Worm (Caenorhabditis elegans) whole organism, mixed stage, embryonic: ENCODE results near the gene C39B5.2.
A peak's percentile ranks its signal among the peaks of the same experiment; 100 is the strongest.
"Not testable (repeated sequence)": the region's sequence is repeated elsewhere in the genome, so short reads cannot be mapped to it uniquely, and the experiment has no call there.

Experiments used
- bed-3 ChIP-seq: fragments of 200-800 bp; sonication (Bioruptor generic); optimal IDR thresholded peaks from 3 replicates; lab custom pipeline; 2018; ENCODE audit warnings: mild to moderate bottlenecking, missing genetic modification characterization, moderate library complexity, missing compliant biosample characterization
- blmp-1 ChIP-seq: fragments of 150-350 bp; optimal IDR thresholded peaks from 2 replicates; lab custom pipeline; 2014; ENCODE audit warnings: missing biosample characterization, missing genetic modification characterization
- ceh-39 ChIP-seq: fragments of 150-350 bp; optimal IDR thresholded peaks from 2 replicates; lab custom pipeline; 2014; ENCODE audit warnings: missing biosample characterization, missing genetic modification characterization
- ceh-83 ChIP-seq: fragments of 200-800 bp; sonication (Bioruptor generic); optimal IDR thresholded peaks from 2 replicates; lab custom pipeline; 2018; ENCODE audit warnings: mild to moderate bottlenecking, missing genetic modification characterization, missing compliant biosample characterization
- ces-1 ChIP-seq: fragments of 150-350 bp; optimal IDR thresholded peaks from 2 replicates; lab custom pipeline; 2014; ENCODE audit warnings: missing biosample characterization, missing genetic modification reagents, missing genetic modification characterization
- cnd-1 ChIP-seq: fragments of 200-800 bp; sonication (Bioruptor generic); optimal IDR thresholded peaks from 2 replicates; lab custom pipeline; 2018; ENCODE audit warnings: mild to moderate bottlenecking, missing genetic modification characterization, missing compliant biosample characterization
- elt-3 ChIP-seq: fragments of 150-350 bp; optimal IDR thresholded peaks from 2 replicates; lab custom pipeline; 2014; ENCODE audit warnings: missing biosample characterization, missing genetic modification characterization
- flh-1 ChIP-seq: fragments of 200-800 bp; sonication (Bioruptor generic); optimal IDR thresholded peaks from 2 replicates; lab custom pipeline; 2018; ENCODE audit warnings: mild to moderate bottlenecking, missing genetic modification characterization, moderate library complexity, missing compliant biosample characterization
- ham-2 ChIP-seq: fragments of 200-800 bp; sonication (Bioruptor generic); optimal IDR thresholded peaks from 2 replicates; lab custom pipeline; 2018; ENCODE audit warnings: mild to moderate bottlenecking, missing genetic modification characterization, missing compliant biosample characterization
- hlh-1 ChIP-seq: fragments of 150-350 bp; optimal IDR thresholded peaks from 2 replicates; lab custom pipeline; 2014; ENCODE audit warnings: missing biosample characterization, missing genetic modification reagents, missing genetic modification characterization
- lin-13 ChIP-seq: fragments of 150-350 bp; optimal IDR thresholded peaks from 2 replicates; lab custom pipeline; 2014; ENCODE audit warnings: missing biosample characterization, missing genetic modification characterization
- lin-32 ChIP-seq: fragments of 200-800 bp; sonication (Bioruptor generic); optimal IDR thresholded peaks from 2 replicates; lab custom pipeline; 2018; ENCODE audit warnings: mild to moderate bottlenecking, missing genetic modification characterization, missing compliant biosample characterization
- lsy-2 ChIP-seq: fragments of 150-350 bp; optimal IDR thresholded peaks from 2 replicates; lab custom pipeline; 2014; ENCODE audit warnings: missing biosample characterization, missing genetic modification characterization
- mab-5 ChIP-seq: fragments of 150-350 bp; optimal IDR thresholded peaks from 2 replicates; lab custom pipeline; 2014; ENCODE audit warnings: missing biosample characterization, missing genetic modification characterization
- mls-2 ChIP-seq: sonication (generic microtip); optimal IDR thresholded peaks from 2 replicates; lab custom pipeline; 2016; ENCODE audit warnings: mild to moderate bottlenecking, missing genetic modification characterization, moderate library complexity, missing compliant biosample characterization
- nhr-12 ChIP-seq: fragments of 150-350 bp; optimal IDR thresholded peaks from 2 replicates; lab custom pipeline; 2014; ENCODE audit warnings: missing biosample characterization, missing genetic modification characterization
- nhr-2 ChIP-seq: fragments of 150-350 bp; optimal IDR thresholded peaks from 2 replicates; lab custom pipeline; 2014; ENCODE audit warnings: missing biosample characterization, missing genetic modification characterization
- nhr-237 ChIP-seq: fragments of 150-350 bp; optimal IDR thresholded peaks from 2 replicates; lab custom pipeline; 2014; ENCODE audit warnings: missing biosample characterization, missing genetic modification characterization
- nhr-28 ChIP-seq: fragments of 150-350 bp; optimal IDR thresholded peaks from 2 replicates; lab custom pipeline; 2014; ENCODE audit warnings: missing biosample characterization, missing genetic modification characterization
- nhr-76 ChIP-seq: sonication (generic microtip); optimal IDR thresholded peaks from 2 replicates; lab custom pipeline; 2017; ENCODE audit warnings: missing biosample characterization, missing genetic modification characterization
- pha-4 ChIP-seq: fragments of 150-350 bp; optimal IDR thresholded peaks from 2 replicates; lab custom pipeline; 2018; ENCODE audit warnings: missing biosample characterization, missing genetic modification reagents, missing genetic modification characterization
- snpc-4 ChIP-seq: fragments of 150-350 bp; optimal IDR thresholded peaks from 2 replicates; lab custom pipeline; 2014; ENCODE audit warnings: missing biosample characterization, missing genetic modification characterization
- sptf-1 ChIP-seq: sonication (generic microtip); optimal IDR thresholded peaks from 2 replicates; lab custom pipeline; 2017; ENCODE audit warnings: mild to moderate bottlenecking, missing genetic modification characterization, moderate library complexity, missing compliant biosample characterization
- tbx-8 ChIP-seq: fragments of 200-800 bp; sonication (Bioruptor generic); optimal IDR thresholded peaks from 2 replicates; lab custom pipeline; 2018; ENCODE audit warnings: mild to moderate bottlenecking, missing genetic modification characterization, moderate library complexity, missing compliant biosample characterization
- unc-120 ChIP-seq: sonication (generic microtip); optimal IDR thresholded peaks from 2 replicates; lab custom pipeline; 2017; ENCODE audit warnings: missing genetic modification characterization, missing compliant biosample characterization; ENCODE audit not compliant: poor library complexity, severe bottlenecking
- unc-39 ChIP-seq: fragments of 150-350 bp; optimal IDR thresholded peaks from 2 replicates; lab custom pipeline; 2014; ENCODE audit warnings: missing biosample characterization, missing genetic modification characterization
- unc-62 ChIP-seq: fragments of 150-350 bp; optimal IDR thresholded peaks from 2 replicates; lab custom pipeline; 2014; ENCODE audit warnings: missing biosample characterization, missing genetic modification reagents, missing genetic modification characterization
- zip-8 ChIP-seq: fragments of 150-350 bp; optimal IDR thresholded peaks from 2 replicates; lab custom pipeline; 2014; ENCODE audit warnings: missing biosample characterization, missing genetic modification characterization

C39B5.2 gene

ce11 chrIII:2258863-2259262 lies 24.2 kb downstream of the C39B5.2 start, which contains the start of gene fbxa-43:
fbxa-43 (minus strand) TSS chrIII:2258963.
- TF ChIP-seq nhr-237 (no peak), blmp-1 (tag; lab: Kevin White, UChicago) (no peak), nhr-2 (tag; lab: Kevin White, UChicago) (no peak), unc-39 (tag; lab: Kevin White, UChicago) (no peak)
- TF ChIP-seq, all 35 proteins: peak for 0

- TF ChIP-seq elt-3 (no peak), blmp-1 (tag; lab: Kevin White, UChicago) (no peak), mab-5 (no peak), nhr-12 (tag; lab: Kevin White, UChicago) (no peak), unc-120 (tag; lab: Kevin White, UChicago) (no peak), nhr-76 (no peak), bed-3 (GFP tag; lab: Kevin White, UChicago) (no peak), ham-2 (no peak), hlh-1 (tag; lab: Kevin White, UChicago) (no peak), ceh-39 (tag; lab: Kevin White, UChicago) (no peak), snpc-4 (tag; lab: Kevin White, UChicago) (no peak)
These were observed 24.6 kb downstream of the C39B5.2 start for ce11 chrIII:2259329-2259728.

ce11 chrIII:2261353-2261752 lies 26.7 kb downstream of the C39B5.2 start, which contains the start of gene fbxa-42:
fbxa-42 (minus strand) TSS chrIII:2261453.
- not testable (repeated sequence) for TF ChIP-seq snpc-4, blmp-1, zip-8 (tag; lab: Kevin White, UChicago)

DNA sequence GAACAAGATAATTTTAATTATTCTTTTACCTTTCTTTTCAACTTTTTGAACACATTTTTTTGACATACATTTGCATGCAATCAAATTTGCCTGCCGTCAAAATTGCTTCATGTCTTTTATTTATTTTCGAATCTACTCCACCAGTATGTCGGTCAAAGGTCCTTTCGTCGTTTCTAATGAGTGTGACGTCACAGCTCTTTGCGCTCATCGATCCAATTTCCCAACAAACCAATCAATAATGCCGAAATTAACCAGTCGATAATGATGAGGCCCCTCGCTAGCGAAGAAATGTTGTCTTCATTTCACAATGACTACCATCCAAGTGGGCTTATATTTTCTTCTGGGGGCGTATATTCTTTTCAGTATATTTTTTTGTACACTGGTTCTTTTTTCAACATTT lies 28.3 kb downstream of the C39B5.2 start, which contains the start of gene Y54F10BM.6:
Gene Y54F10BM.6, plus strand, starts transcription at position 301 of the 400 bp plus-strand sequence.
- TF ChIP-seq lin-32 (GFP tag; lab: Kevin White, UChicago) (no peak), ceh-39 (tag; lab: Kevin White, UChicago) (peak; percentile 49), nhr-28 (tag; lab: Kevin White, UChicago) (no peak), snpc-4 (tag; lab: Kevin White, UChicago) (no peak), nhr-12 (tag; lab: Kevin White, UChicago) (no peak), zip-8 (tag; lab: Kevin White, UChicago) (peak; percentile 6)

- no peak for TF ChIP-seq mls-2 (tag; lab: Kevin White, UChicago)
- TF ChIP-seq cnd-1 (tag; lab: Kevin White, UChicago) = no peak
- no peak for TF ChIP-seq nhr-28 (tag; lab: Kevin White, UChicago)
These were observed 31.5 kb downstream of the C39B5.2 start, which contains the start of gene fbxa-9 for ce11 chrIII:2265986-2266701. fbxa-9 (plus strand) TSS chrIII:2266651.

DNA sequence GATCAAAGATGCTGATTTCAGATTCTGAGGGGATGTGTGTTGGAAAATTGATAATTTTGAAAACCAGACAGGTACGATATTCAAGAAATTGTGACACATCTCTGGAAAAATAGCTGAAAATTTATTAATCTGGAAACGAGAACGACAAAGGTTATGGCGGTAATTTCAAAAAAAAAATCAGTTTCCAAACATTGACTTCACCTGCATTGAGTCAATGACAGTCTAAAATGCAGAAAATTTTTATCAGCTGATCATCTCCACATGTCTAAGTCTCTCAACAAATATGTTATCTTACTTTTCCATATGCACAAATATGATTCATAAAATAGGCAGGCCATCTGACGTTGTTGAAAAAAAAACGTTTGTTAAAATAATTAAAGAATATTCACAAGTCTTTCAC lies 37.4 kb downstream of the C39B5.2 start, which contains the start of gene fbxa-48:
Gene fbxa-48, minus strand, starts transcription at position 101 of the 400 bp plus-strand sequence.
- no peak for TF ChIP-seq lin-32 (GFP tag; lab: Kevin White, UChicago)
- TF ChIP-seq ceh-39 (tag; lab: Kevin White, UChicago) = no peak
- no peak for TF ChIP-seq pha-4 (tag; lab: Kevin White, UChicago)
- no peak for TF ChIP-seq mls-2 (tag; lab: Kevin White, UChicago)
- TF ChIP-seq elt-3 = no peak
- no peak for TF ChIP-seq cnd-1 (tag; lab: Kevin White, UChicago)
- no peak for TF ChIP-seq snpc-4 (tag; lab: Kevin White, UChicago)
- no peak for TF ChIP-seq ceh-83 (GFP tag; lab: Kevin White, UChicago)
- no peak for TF ChIP-seq lin-13 (tag; lab: Kevin White, UChicago)
- TF ChIP-seq sptf-1 = no peak
- TF ChIP-seq lsy-2 (tag; lab: Kevin White, UChicago) = no peak
- no peak for TF ChIP-seq unc-120 (tag; lab: Kevin White, UChicago)
- no peak for TF ChIP-seq hlh-1 (tag; lab: Kevin White, UChicago)
- TF ChIP-seq nhr-2 (tag; lab: Kevin White, UChicago) = no peak
- no peak for TF ChIP-seq unc-62 (GFP tag; lab: Kevin White, UChicago)
- no peak for TF ChIP-seq ces-1 (GFP tag; lab: Kevin White, UChicago)
- TF ChIP-seq flh-1 (GFP tag; lab: Kevin White, UChicago) = no peak
- no peak for TF ChIP-seq tbx-8 (GFP tag; lab: Kevin White, UChicago)
- TF ChIP-seq nhr-28 (tag; lab: Kevin White, UChicago) = no peak
